Worm (Caenorhabditis elegans) whole organism, mixed stage, embryonic: ENCODE results near the gene srh-244.

Experiments
- blmp-1 ChIP-seq: fragments of 150-350 bp; optimal IDR thresholded peaks from 2 replicates; lab custom pipeline; 2014; ENCODE audit warnings: missing biosample characterization, missing genetic modification characterization
- ces-1 ChIP-seq: fragments of 150-350 bp; optimal IDR thresholded peaks from 2 replicates; lab custom pipeline; 2014; ENCODE audit warnings: missing biosample characterization, missing genetic modification reagents, missing genetic modification characterization
- cnd-1 ChIP-seq: fragments of 200-800 bp; sonication (Bioruptor generic); optimal IDR thresholded peaks from 2 replicates; lab custom pipeline; 2018; ENCODE audit warnings: mild to moderate bottlenecking, missing genetic modification characterization, missing compliant biosample characterization
- elt-1 ChIP-seq: sonication (generic microtip); optimal IDR thresholded peaks from 2 replicates; lab custom pipeline; 2017; ENCODE audit warnings: missing genetic modification characterization, mild to moderate bottlenecking, missing compliant biosample characterization, antibody characterized with exemption, moderate library complexity, borderline replicate concordance; ENCODE audit not compliant: insufficient read depth
- elt-3 ChIP-seq: fragments of 150-350 bp; optimal IDR thresholded peaks from 2 replicates; lab custom pipeline; 2014; ENCODE audit warnings: missing biosample characterization, missing genetic modification characterization
- hlh-1 ChIP-seq: fragments of 150-350 bp; optimal IDR thresholded peaks from 2 replicates; lab custom pipeline; 2014; ENCODE audit warnings: missing biosample characterization, missing genetic modification reagents, missing genetic modification characterization
- lsy-2 ChIP-seq: fragments of 150-350 bp; optimal IDR thresholded peaks from 2 replicates; lab custom pipeline; 2014; ENCODE audit warnings: missing biosample characterization, missing genetic modification characterization
- nhr-12 ChIP-seq: fragments of 150-350 bp; optimal IDR thresholded peaks from 2 replicates; lab custom pipeline; 2014; ENCODE audit warnings: missing biosample characterization, missing genetic modification characterization
- nhr-28 ChIP-seq: fragments of 150-350 bp; optimal IDR thresholded peaks from 2 replicates; lab custom pipeline; 2014; ENCODE audit warnings: missing biosample characterization, missing genetic modification characterization
- nhr-76 ChIP-seq: sonication (generic microtip); optimal IDR thresholded peaks from 2 replicates; lab custom pipeline; 2017; ENCODE audit warnings: missing biosample characterization, missing genetic modification characterization
- sptf-1 ChIP-seq: sonication (generic microtip); optimal IDR thresholded peaks from 2 replicates; lab custom pipeline; 2017; ENCODE audit warnings: mild to moderate bottlenecking, missing genetic modification characterization, moderate library complexity, missing compliant biosample characterization
- unc-62 ChIP-seq: fragments of 150-350 bp; optimal IDR thresholded peaks from 2 replicates; lab custom pipeline; 2014; ENCODE audit warnings: missing biosample characterization, missing genetic modification reagents, missing genetic modification characterization
- zip-8 ChIP-seq: fragments of 150-350 bp; optimal IDR thresholded peaks from 2 replicates; lab custom pipeline; 2014; ENCODE audit warnings: missing biosample characterization, missing genetic modification characterization
- ztf-11 ChIP-seq: fragments of 150-350 bp; optimal IDR thresholded peaks from 2 replicates; lab custom pipeline; 2014; ENCODE audit warnings: missing biosample characterization, missing genetic modification characterization

ce11 chrV:7386052-7386573 lies 42.5 kb downstream of the srh-244 start, which contains the start of gene srp-6:
- TF ChIP-seq hlh-1 (no peak), zip-8 (no peak), ces-1 (GFP tag; lab: Kevin White, UChicago) (no peak), nhr-12 (no peak), ztf-11 (no peak), elt-3 (no peak), elt-1 (tag; lab: Kevin White, UChicago) (no peak), lsy-2 (tag; lab: Kevin White, UChicago) (no peak), nhr-28 (no peak), sptf-1 (tag; lab: Kevin White, UChicago) (no peak), unc-62 (GFP tag; lab: Kevin White, UChicago) (no peak), nhr-76 (tag; lab: Kevin White, UChicago) (no peak), blmp-1 (no peak), cnd-1 (tag; lab: Kevin White, UChicago) (no peak)
